Fruit fly (Drosophila melanogaster): ENCODE data around the gene CG6118.

The CG6118 gene

DNA sequence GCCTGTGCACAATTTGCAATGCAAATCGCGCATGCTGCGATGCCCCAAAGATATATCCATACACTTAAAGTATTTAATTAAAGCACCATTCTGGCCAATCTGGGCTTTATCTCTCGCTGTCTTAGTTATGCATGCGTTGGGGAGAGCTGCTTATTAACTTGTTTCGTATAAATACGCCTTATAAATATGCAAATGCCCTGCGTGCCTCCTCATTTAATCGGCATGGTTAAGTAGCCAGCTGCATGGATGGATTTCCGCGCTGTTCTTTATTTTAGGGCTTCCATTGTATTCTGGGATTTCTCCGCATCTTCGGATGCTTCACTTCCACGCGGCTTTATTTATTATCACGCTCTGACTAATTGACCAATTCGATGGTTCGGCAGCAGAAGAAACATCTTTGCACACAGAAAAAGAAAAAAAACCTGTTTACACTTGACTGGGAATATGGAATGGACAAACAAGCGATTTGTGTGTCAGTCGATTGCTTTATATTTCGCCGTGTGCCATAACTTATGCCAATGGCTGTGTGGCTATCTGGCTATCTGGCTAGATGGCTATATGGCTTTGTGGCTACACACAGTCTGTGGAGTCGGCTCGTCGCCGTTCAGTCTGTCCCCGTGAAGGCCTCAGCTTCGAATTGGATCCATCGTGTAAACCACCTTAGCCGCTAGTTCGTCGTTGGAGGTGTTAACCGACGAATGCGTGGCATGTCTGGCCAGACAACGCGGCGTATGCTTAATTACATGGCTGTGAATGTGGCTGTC, 17.0 kb upstream of the CG6118 start (continued):
- no peak for TF ChIP-seq Blimp-1 (GFP tag; optimal IDR thresholded peaks at IDR 0.05)
- TF ChIP-seq vvl (GFP tag; IDR thresholded peaks at IDR 0.05), result peak; percentile 82
- peak; percentile 90 for TF ChIP-seq abd-A (tag; optimal IDR thresholded peaks at IDR 0.05)
- TF ChIP-seq hkb (optimal IDR thresholded peaks at IDR 0.05), result no peak
- TF ChIP-seq hkb (GFP tag; IDR thresholded peaks at IDR 0.05), result 0 out of 2 replicates have a peak, but pooled peaks have one; percentile 16
- TF ChIP-seq sd (tag; optimal IDR thresholded peaks at IDR 0.05), result peak; percentile 56
- no peak for TF ChIP-seq Taf1 (GFP tag; IDR thresholded peaks at IDR 0.05)

DNA sequence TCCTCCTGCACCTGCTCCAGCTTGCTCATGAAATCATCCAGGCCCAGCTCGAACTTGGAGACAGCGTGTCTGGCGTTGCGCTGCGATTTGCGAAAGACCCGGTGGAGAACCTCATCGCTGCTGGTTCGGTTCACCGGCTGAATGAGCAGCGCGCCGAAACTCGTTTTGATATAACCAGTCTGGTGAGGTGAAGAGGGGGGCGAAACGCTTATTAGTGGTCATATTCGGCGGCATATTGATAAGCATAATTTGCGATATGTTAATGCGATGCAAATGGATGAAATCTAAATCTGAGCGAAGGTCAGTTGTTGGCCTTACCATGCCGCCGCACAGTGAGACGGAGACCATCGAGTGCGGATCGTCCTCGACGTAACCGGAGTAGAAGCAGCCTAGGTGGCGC, 14.1 kb upstream of the CG6118 start:
- TF ChIP-seq Awh (GFP tag; IDR thresholded peaks at IDR 0.05) (peak; percentile 23; the same call in 1 of the 2 replicates), chinmo (GFP tag; IDR thresholded peaks at IDR 0.05; ENCODE audit: partially characterized antibody) (peak; percentile 91; the same call in 2 of the 4 replicates), CkIIα-i1 (GFP tag; IDR thresholded peaks at IDR 0.05) (no peak), CG33557 (GFP tag; optimal IDR thresholded peaks at IDR 0.05) (no peak), bsh (GFP tag; optimal IDR thresholded peaks at IDR 0.05) (no peak), vvl (GFP tag; IDR thresholded peaks at IDR 0.05) (peak; percentile 73), CG5953 (GFP tag; IDR thresholded peaks at IDR 0.05) (no peak)

DNA sequence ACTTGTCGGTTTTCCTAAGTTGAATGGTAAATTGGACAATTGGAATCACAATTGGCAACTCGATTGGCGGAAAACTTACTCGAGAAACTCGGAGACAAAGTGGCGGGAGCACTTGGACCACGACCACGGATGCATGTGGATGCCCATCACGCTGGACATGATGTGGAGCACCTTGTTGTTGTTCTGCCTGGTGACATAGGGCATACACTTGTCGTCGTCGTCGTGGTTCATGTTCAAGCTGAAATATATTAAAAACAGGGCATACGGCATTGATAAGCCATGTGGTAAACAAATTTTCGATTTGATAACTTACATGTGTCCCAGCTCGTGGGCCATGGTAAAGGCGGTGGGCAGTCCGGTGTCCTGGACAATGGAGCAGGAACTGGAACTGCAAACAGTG, 13.3 kb upstream of the CG6118 start:
- no peak for TF ChIP-seq NC2α (GFP tag; optimal IDR thresholded peaks at IDR 0.05)
- TF ChIP-seq rib (GFP tag; IDR thresholded peaks at IDR 0.05), result no peak
- TF ChIP-seq sens (GFP tag), result peak; percentile 8
- no peak for TF ChIP-seq Opbp (GFP tag; IDR thresholded peaks at IDR 0.05; ENCODE audit: partially characterized antibody)
- no peak for TF ChIP-seq CG8765 (GFP tag; IDR thresholded peaks at IDR 0.05)

DNA sequence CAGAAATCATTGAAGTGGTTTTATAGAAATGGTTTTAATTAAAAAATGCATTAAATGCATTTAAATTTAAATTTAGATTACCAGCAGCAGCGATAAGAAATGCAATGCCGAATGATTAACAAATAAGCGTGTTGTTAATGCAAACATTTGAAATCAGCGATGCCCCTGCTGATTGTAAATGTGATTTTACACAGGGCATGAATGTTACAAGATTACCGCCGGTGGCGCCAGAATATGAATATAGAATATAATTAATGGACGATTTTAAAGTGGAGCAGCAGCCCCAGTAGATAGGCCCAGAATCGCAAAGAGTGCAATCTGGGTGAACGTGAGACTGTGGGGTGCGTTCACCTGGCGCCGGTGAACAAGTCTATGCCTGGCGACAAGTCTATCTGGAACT, 11.6 kb upstream of the CG6118 start:
- TF ChIP-seq gcm (GFP tag; optimal IDR thresholded peaks at IDR 0.05) (no peak), Med (GFP tag) (peak; percentile 31)

DNA sequence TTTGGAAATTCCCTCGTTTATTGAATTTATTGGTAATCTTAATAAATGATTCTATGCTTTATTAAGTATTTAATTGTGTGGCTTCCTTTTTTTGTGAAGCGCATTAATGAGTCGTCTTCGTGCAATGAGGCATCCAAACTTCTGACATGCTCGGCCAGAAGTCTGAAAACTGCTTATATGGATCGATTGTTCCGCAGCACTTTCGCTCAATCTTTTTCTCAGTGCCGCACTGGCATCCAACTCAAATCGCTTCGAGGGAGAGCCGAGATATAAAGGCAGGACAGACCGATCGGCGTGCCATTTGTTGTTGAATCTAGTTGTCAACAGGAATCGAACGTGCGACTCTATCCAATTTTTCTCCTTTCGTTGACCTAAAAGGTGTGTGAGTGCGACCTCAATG, 5.1 kb upstream of the CG6118 start, which contains the start of gene Act88F:
Act88F (plus strand) TSS at position 301 of the 400 bp plus-strand sequence.
- TF ChIP-seq CG12104 (GFP tag; optimal IDR thresholded peaks at IDR 0.05) (no peak), ewg (GFP tag; optimal IDR thresholded peaks at IDR 0.05) (no peak), CG9876 (GFP tag; optimal IDR thresholded peaks at IDR 0.05) (no peak), CG8290 (GFP tag; optimal IDR thresholded peaks at IDR 0.05) (no peak), CG8290 (tag; optimal IDR thresholded peaks at IDR 0.05) (no peak), CG13775 (GFP tag; optimal IDR thresholded peaks at IDR 0.05) (no peak), Bdp1 (GFP tag; optimal IDR thresholded peaks at IDR 0.05) (no peak), MBD-R2 (GFP tag; IDR thresholded peaks at IDR 0.05) (no peak), nau (GFP tag; optimal IDR thresholded peaks at IDR 0.05) (no peak), Taf1 (GFP tag; IDR thresholded peaks at IDR 0.05) (no peak), toy (GFP tag; IDR thresholded peaks at IDR 0.05) (no peak), NC2α (GFP tag; optimal IDR thresholded peaks at IDR 0.05) (no peak), HLH4C (GFP tag; IDR thresholded peaks at IDR 0.05; ENCODE audit: partially characterized antibody) (no peak), h (optimal IDR thresholded peaks at IDR 0.05) (no peak), jing (GFP tag; optimal IDR thresholded peaks at IDR 0.05) (no peak)

Data from whole organism, embryonic.